Fruit fly (Drosophila melanogaster) whole organism, embryonic: ENCODE measurements around the gene CG42399.

Experiments used
- Adf1 ChIP-seq: fragments of 200-800 bp; sonication (Bioruptor generic); IDR thresholded peaks from 2 replicates; pipeline ENCODE4 v1.3.6; 2022; ENCODE audit warnings: missing biosample characterization, missing genetic modification characterization
- Awh ChIP-seq: fragments of 200-800 bp; sonication (Bioruptor generic); IDR thresholded peaks from 2 replicates; pipeline ENCODE4, ENCODE4 v1.3.6; 2022; ENCODE audit warnings: missing biosample characterization, missing genetic modification characterization
- CG10321 ChIP-seq: fragments of 200-800 bp; sonication (Bioruptor generic); IDR thresholded peaks from 2 replicates; pipeline ENCODE4 v1.3.6; 2022; ENCODE audit warnings: missing biosample characterization, missing genetic modification characterization
- CG12071 ChIP-seq: fragments of 200-800 bp; sonication (Bioruptor generic); optimal IDR thresholded peaks from 3 replicates; lab custom pipeline; 2018; ENCODE audit warnings: missing biosample characterization, mild to moderate bottlenecking, missing genetic modification characterization
- CG12942 ChIP-seq: fragments of 200-800 bp; sonication (Bioruptor generic); optimal IDR thresholded peaks from 3 replicates; lab custom pipeline; 2016; ENCODE audit warnings: missing biosample characterization, missing genetic modification characterization
- CG14014 ChIP-seq: fragments of 200-800 bp; sonication (Bioruptor generic); IDR thresholded peaks from 2 replicates; pipeline ENCODE4 v1.3.6; 2022; ENCODE audit warnings: missing biosample characterization, missing genetic modification characterization
- CG1602 ChIP-seq: fragments of 200-800 bp; sonication (Bioruptor generic); optimal IDR thresholded peaks from 3 replicates; lab custom pipeline; 2016; ENCODE audit warnings: missing biosample characterization, missing genetic modification characterization
- CG1647 ChIP-seq: fragments of 200-800 bp; sonication (Bioruptor generic); optimal IDR thresholded peaks from 3 replicates; lab custom pipeline; 2016; ENCODE audit warnings: missing biosample characterization, missing genetic modification characterization
- CG2712 ChIP-seq: fragments of 200-800 bp; optimal IDR thresholded peaks from 3 replicates; lab custom pipeline; 2019; ENCODE audit warnings: missing biosample characterization, mild to moderate bottlenecking, missing genetic modification characterization, moderate library complexity
- CG3065 ChIP-seq: fragments of 200-800 bp; sonication (Bioruptor generic); optimal IDR thresholded peaks from 2 replicates; lab custom pipeline; 2016; ENCODE audit warnings: missing biosample characterization, missing genetic modification characterization
- CG33557 ChIP-seq: fragments of 200-800 bp; sonication (Bioruptor generic); optimal IDR thresholded peaks from 2 replicates; lab custom pipeline; 2019; ENCODE audit warnings: missing biosample characterization, mild to moderate bottlenecking, missing genetic modification characterization, moderate library complexity
- CG4360 ChIP-seq: fragments of 200-800 bp; sonication (Bioruptor generic); IDR thresholded peaks from 2 replicates; pipeline ENCODE4 v1.3.6; 2022; ENCODE audit warnings: missing biosample characterization, missing genetic modification characterization
- CG4854 ChIP-seq: fragments of 200-800 bp; sonication (Bioruptor generic); optimal IDR thresholded peaks from 2 replicates; lab custom pipeline; 2016; ENCODE audit warnings: missing biosample characterization, missing genetic modification characterization, inconsistent platforms
- CG5180 ChIP-seq: fragments of 200-800 bp; sonication (Bioruptor generic); optimal IDR thresholded peaks from 3 replicates; lab custom pipeline; 2017; ENCODE audit warnings: missing biosample characterization, missing genetic modification characterization, mild to moderate bottlenecking, moderate library complexity, missing genetic modification reagents
- CG6683 ChIP-seq: fragments of 200-800 bp; sonication (Bioruptor generic); optimal IDR thresholded peaks from 2 replicates; lab custom pipeline; 2017; ENCODE audit warnings: missing biosample characterization, mild to moderate bottlenecking, missing genetic modification characterization, missing genetic modification reagents
- CG6854 ChIP-seq: fragments of 200-800 bp; sonication (Bioruptor generic); optimal IDR thresholded peaks from 3 replicates; lab custom pipeline; 2017; ENCODE audit warnings: missing biosample characterization, mild to moderate bottlenecking, missing genetic modification characterization
- CG7839 ChIP-seq: fragments of 200-800 bp; sonication (Bioruptor generic); optimal IDR thresholded peaks from 3 replicates; lab custom pipeline; 2018; ENCODE audit warnings: missing biosample characterization, mild to moderate bottlenecking, missing genetic modification characterization, moderate library complexity
- CG8388 ChIP-seq: fragments of 200-800 bp; sonication (Bioruptor generic); optimal IDR thresholded peaks from 2 replicates; lab custom pipeline; 2019; ENCODE audit warnings: missing biosample characterization, mild to moderate bottlenecking, missing genetic modification characterization, moderate library complexity
- Elba2 ChIP-seq: fragments of 200-800 bp; sonication (Bioruptor generic); optimal IDR thresholded peaks from 3 replicates; lab custom pipeline; 2016; ENCODE audit warnings: missing biosample characterization, missing genetic modification characterization
- Fer2 ChIP-seq: fragments of 200-800 bp; sonication (Bioruptor generic); optimal IDR thresholded peaks from 2 replicates; lab custom pipeline; 2018; ENCODE audit warnings: missing biosample characterization, mild to moderate bottlenecking, missing genetic modification characterization, moderate library complexity
- Gsc ChIP-seq: fragments of 200-800 bp; sonication (Bioruptor generic); IDR thresholded peaks from 2 replicates; pipeline ENCODE4 v1.3.6; 2022; ENCODE audit warnings: missing biosample characterization, missing genetic modification characterization
- Rx ChIP-seq: fragments of 200-800 bp; sonication (Bioruptor generic); IDR thresholded peaks from 2 replicates; pipeline ENCODE4 v1.3.6; 2022; ENCODE audit warnings: missing biosample characterization, missing genetic modification characterization
- Scr ChIP-seq: fragments of 200-800 bp; sonication (Bioruptor generic); IDR thresholded peaks from 2 replicates; pipeline ENCODE4 v1.3.6; 2022; ENCODE audit warnings: missing biosample characterization, missing genetic modification characterization; ENCODE audit not compliant: partially characterized antibody
- Side ChIP-seq: fragments of 200-800 bp; sonication (Bioruptor generic); optimal IDR thresholded peaks from 2 replicates; lab custom pipeline; 2016; ENCODE audit warnings: missing biosample characterization, missing genetic modification characterization
- Sin3A ChIP-seq: fragments of >200 bp; optimal IDR thresholded peaks from 2 replicates; lab custom pipeline; 2018
- Sox102F ChIP-seq: fragments of 200-800 bp; sonication (Bioruptor generic); optimal IDR thresholded peaks from 2 replicates; lab custom pipeline; 2018; ENCODE audit warnings: missing biosample characterization, mild to moderate bottlenecking, missing genetic modification characterization, moderate library complexity
- Tbp ChIP-seq: fragments of >200 bp; optimal IDR thresholded peaks from 2 replicates; lab custom pipeline; 2018; ENCODE audit warnings: missing biosample characterization, missing genetic modification characterization
- az2 ChIP-seq: fragments of 200-800 bp; sonication (Bioruptor generic); optimal IDR thresholded peaks from 3 replicates; lab custom pipeline; 2016; ENCODE audit warnings: missing biosample characterization, missing genetic modification characterization
- bowl ChIP-seq: fragments of 200-800 bp; sonication (Bioruptor generic); IDR thresholded peaks from 2 replicates; pipeline ENCODE4 v1.3.6; 2022; ENCODE audit warnings: missing biosample characterization, missing genetic modification characterization
- bsh ChIP-seq, 2 experiments: fragments of 200-800 bp; sonication (Bioruptor generic); optimal IDR thresholded peaks; 2 replicates each; lab custom pipeline; 2017 to 2018; ENCODE audit warnings: mild to moderate bottlenecking in 2 of 2, missing biosample characterization in 2 of 2, missing genetic modification characterization in 2 of 2, moderate library complexity in 1 of 2
- cas ChIP-seq: fragments of 200-800 bp; sonication (Bioruptor generic); IDR thresholded peaks from 2 replicates; pipeline ENCODE4 v1.3.6; 2022; ENCODE audit warnings: missing biosample characterization, missing genetic modification characterization
- dimm ChIP-seq: fragments of 200-800 bp; sonication (Bioruptor generic); IDR thresholded peaks from 2 replicates; pipeline ENCODE4 v1.3.6; 2022; ENCODE audit warnings: missing biosample characterization, missing genetic modification characterization
- ems ChIP-seq: fragments of 200-800 bp; sonication (Bioruptor generic); optimal IDR thresholded peaks from 3 replicates; lab custom pipeline; 2016; ENCODE audit warnings: missing biosample characterization, missing genetic modification characterization
- eve ChIP-seq, 2 experiments: fragments of >200 bp; optimal IDR thresholded peaks; 2 replicates each; lab custom pipeline; 2017; ENCODE audit warnings: missing biosample characterization in 2 of 2, missing genetic modification characterization in 2 of 2
- gfzf ChIP-seq: fragments of 200-800 bp; sonication (Bioruptor generic); optimal IDR thresholded peaks from 2 replicates; lab custom pipeline; 2016; ENCODE audit warnings: missing biosample characterization, mild to moderate bottlenecking, missing genetic modification characterization, moderate library complexity
- grn ChIP-seq: fragments of 200-800 bp; sonication (Bioruptor generic); optimal IDR thresholded peaks from 3 replicates; lab custom pipeline; 2017; ENCODE audit warnings: missing biosample characterization, missing genetic modification characterization
- h ChIP-seq: fragments of >200 bp; optimal IDR thresholded peaks from 2 replicates; lab custom pipeline; 2017
- mirr ChIP-seq: fragments of 200-800 bp; sonication (Bioruptor generic); optimal IDR thresholded peaks from 3 replicates; lab custom pipeline; 2018; ENCODE audit warnings: missing biosample characterization, mild to moderate bottlenecking, missing genetic modification characterization
- nau ChIP-seq: fragments of 200-800 bp; sonication (Bioruptor generic); optimal IDR thresholded peaks from 3 replicates; lab custom pipeline; 2017; ENCODE audit warnings: missing biosample characterization, mild to moderate bottlenecking, missing genetic modification characterization, missing genetic modification reagents
- nmo ChIP-seq: fragments of 200-800 bp; sonication (Bioruptor generic); optimal IDR thresholded peaks from 2 replicates; lab custom pipeline; 2018; ENCODE audit warnings: missing biosample characterization, mild to moderate bottlenecking, missing genetic modification characterization, moderate library complexity
- odd ChIP-seq: fragments of 200-800 bp; sonication (Bioruptor generic); optimal IDR thresholded peaks from 2 replicates; lab custom pipeline; 2017; ENCODE audit warnings: missing biosample characterization, mild to moderate bottlenecking, missing genetic modification characterization
- org-1 ChIP-seq: fragments of 200-800 bp; sonication (Bioruptor generic); optimal IDR thresholded peaks from 2 replicates; lab custom pipeline; 2017; ENCODE audit warnings: missing biosample characterization, missing genetic modification characterization
- phol ChIP-seq: fragments of 200-800 bp; sonication (Bioruptor generic); optimal IDR thresholded peaks from 3 replicates; lab custom pipeline; 2018; ENCODE audit warnings: missing biosample characterization, mild to moderate bottlenecking, missing genetic modification characterization, moderate library complexity
- pzg ChIP-seq: fragments of 200-800 bp; sonication (Bioruptor generic); optimal IDR thresholded peaks from 3 replicates; lab custom pipeline; 2018; ENCODE audit warnings: missing biosample characterization, mild to moderate bottlenecking, missing genetic modification characterization, moderate library complexity
- sima ChIP-seq: fragments of 200-800 bp; sonication (Bioruptor generic); optimal IDR thresholded peaks from 2 replicates; lab custom pipeline; 2016; ENCODE audit warnings: missing biosample characterization, missing genetic modification characterization
- slp2 ChIP-seq: fragments of 200-800 bp; sonication (Bioruptor generic); optimal IDR thresholded peaks from 2 replicates; lab custom pipeline; 2016; ENCODE audit warnings: missing biosample characterization, missing genetic modification characterization
- sr ChIP-seq: fragments of 200-800 bp; sonication (Bioruptor generic); IDR thresholded peaks from 3 replicates; pipeline ENCODE4 v1.3.6; 2022; ENCODE audit warnings: missing biosample characterization, missing genetic modification characterization
- ttk ChIP-seq: fragments of 200-800 bp; sonication (Bioruptor generic); IDR thresholded peaks from 2 replicates; pipeline ENCODE4 v2.1.2; 2022; ENCODE audit warnings: missing biosample characterization, missing genetic modification characterization
- tup ChIP-seq: fragments of 200-800 bp; sonication (Bioruptor generic); optimal IDR thresholded peaks from 2 replicates; lab custom pipeline; 2016; ENCODE audit warnings: missing biosample characterization, mild to moderate bottlenecking, missing genetic modification characterization, moderate library complexity
- tx ChIP-seq: fragments of 200-800 bp; sonication (Bioruptor generic); optimal IDR thresholded peaks from 2 replicates; lab custom pipeline; 2016; ENCODE audit warnings: missing biosample characterization, missing genetic modification characterization
- zen ChIP-seq: fragments of 200-800 bp; sonication (Bioruptor generic); optimal IDR thresholded peaks from 3 replicates; lab custom pipeline; 2018; ENCODE audit warnings: missing biosample characterization, mild to moderate bottlenecking, missing genetic modification characterization, moderate library complexity

Gene CG42399

DNA sequence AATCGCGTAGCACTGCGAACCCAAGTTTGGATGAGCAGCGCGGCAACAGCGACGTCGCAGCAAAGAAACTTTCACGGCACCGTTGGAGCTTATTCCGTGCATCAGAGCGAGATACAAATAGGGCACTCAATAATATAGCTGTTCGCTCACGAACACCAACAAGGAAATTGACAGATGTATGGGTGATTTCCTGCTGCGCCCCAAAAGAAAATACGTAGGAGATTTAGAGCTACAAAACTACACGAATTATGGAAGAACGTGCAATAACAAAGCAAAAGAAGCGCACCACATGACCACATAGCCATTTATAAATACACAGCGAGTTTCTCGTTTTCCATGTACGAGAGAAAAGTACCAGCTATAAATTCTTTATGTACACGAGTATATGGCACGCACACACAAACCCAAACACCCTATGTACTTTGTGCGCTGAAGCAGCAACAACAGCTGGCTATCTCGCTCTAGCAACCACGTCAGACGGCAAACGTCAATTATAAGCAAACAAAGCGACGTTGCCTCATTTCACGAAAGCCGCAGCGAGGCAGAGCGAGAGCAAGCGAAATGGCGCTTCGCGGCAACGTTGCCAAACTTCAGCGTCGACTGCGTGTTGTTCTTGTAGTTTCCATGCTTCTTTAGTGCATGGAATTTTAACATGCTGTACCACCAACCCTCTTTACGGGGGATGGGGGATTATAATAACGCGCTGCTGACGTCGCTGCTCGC is 8.5 kb upstream of the CG42399 start (continued):
- TF ChIP-seq Adf1 (GFP tag; lab: Robert Waterston, UW) (no peak), cas (GFP tag; lab: Robert Waterston, UW) (no peak), h (lab: Kevin White, UChicago) (no peak), mirr (peak; percentile 95), CG4854 (GFP tag; lab: Kevin White, UChicago) (no peak), pzg (GFP tag; lab: Kevin White, UChicago) (no peak), Elba2 (GFP tag; lab: Kevin White, UChicago) (no peak), CG12942 (GFP tag; lab: Kevin White, UChicago) (peak; percentile 1), dimm (GFP tag; lab: Robert Waterston, UW) (no peak), nmo (GFP tag; lab: Kevin White, UChicago) (no peak), CG5180 (GFP tag; lab: Kevin White, UChicago) (peak; percentile 30), tx (GFP tag; lab: Kevin White, UChicago) (no peak), gfzf (GFP tag; lab: Kevin White, UChicago) (no peak), zen (tag; lab: Kevin White, UChicago) (peak; percentile 80), CG2712 (tag; lab: Kevin White, UChicago) (peak; percentile 16), sr (GFP tag; lab: Robert Waterston, UW) (no peak), Rx (GFP tag; lab: Robert Waterston, UW) (no peak), bowl (GFP tag; lab: Robert Waterston, UW) (no peak), CG4360 (GFP tag; lab: Robert Waterston, UW) (no peak), odd (peak; percentile 42), CG33557 (GFP tag; lab: Kevin White, UChicago) (peak; percentile 48), Side (GFP tag; lab: Kevin White, UChicago) (peak; percentile 14), slp2 (GFP tag; lab: Kevin White, UChicago) (no peak), grn (no peak), CG7839 (tag; lab: Kevin White, UChicago) (no peak), Fer2 (tag; lab: Kevin White, UChicago) (no peak), Sin3A (lab: Kevin White, UChicago) (no peak), sima (GFP tag; lab: Kevin White, UChicago) (no peak), Tbp (GFP tag; lab: Kevin White, UChicago) (no peak), CG1647 (GFP tag; lab: Kevin White, UChicago) (no peak), phol (tag; lab: Kevin White, UChicago) (no peak), CG14014 (GFP tag; lab: Robert Waterston, UW) (no peak), bsh (GFP tag; optimal IDR thresholded peaks at IDR 0.05; lab: Kevin White, UChicago) (peak in 1 of 2 experiments; percentile 8), nau (peak; percentile 61), ems (GFP tag; lab: Kevin White, UChicago) (no peak), eve (GFP tag; optimal IDR thresholded peaks at IDR 0.05; lab: Kevin White, UChicago) (no peak), CG12071 (GFP tag; lab: Kevin White, UChicago) (peak; percentile 32), Sox102F (GFP tag; lab: Kevin White, UChicago) (no peak), CG10321 (GFP tag; lab: Robert Waterston, UW) (no peak), org-1 (no peak), az2 (GFP tag; lab: Kevin White, UChicago) (no peak), CG1602 (no peak), CG3065 (GFP tag; lab: Kevin White, UChicago) (no peak), ttk (GFP tag; lab: Robert Waterston, UW) (no peak), CG6854 (GFP tag; lab: Kevin White, UChicago) (peak; percentile 55), Awh (GFP tag; lab: Robert Waterston, UW) (no peak), CG6683 (GFP tag; lab: Kevin White, UChicago) (peak; percentile 33), Scr (GFP tag; lab: Robert Waterston, UW) (no peak), tup (no peak), CG8388 (GFP tag; lab: Kevin White, UChicago) (no peak), Gsc (GFP tag; lab: Robert Waterston, UW) (no peak)
